Fruit fly (Drosophila melanogaster): ENCODE measurements around the gene Hs3st-B.

Gene Hs3st-B

DNA sequence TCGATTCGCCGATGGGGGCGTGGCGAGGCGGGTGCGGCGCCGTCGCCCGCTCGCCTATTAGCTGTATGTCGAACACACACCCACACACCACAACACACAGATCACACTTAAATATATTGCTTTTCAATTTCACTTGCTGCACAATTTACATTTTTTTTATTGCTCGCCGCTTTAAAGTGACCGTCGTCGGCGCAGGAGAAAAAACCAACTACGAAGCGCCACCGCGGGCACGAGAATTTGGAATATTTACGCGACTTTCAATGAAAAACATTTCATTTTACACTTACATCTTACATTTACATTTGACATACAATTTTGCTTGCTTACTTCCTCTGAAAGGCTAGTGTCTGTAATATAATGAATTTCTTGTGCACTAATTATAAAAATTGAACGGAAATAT lies 12.6 kb downstream of the Hs3st-B start, which contains the start of gene rictor:
TSS of gene rictor (minus strand) at position 170 of the 400 bp plus-strand sequence.
- no peak for TF ChIP-seq usp (GFP tag; optimal IDR thresholded peaks at IDR 0.05)
- TF ChIP-seq Dll (optimal IDR thresholded peaks at IDR 0.05): no peak
- no peak for TF ChIP-seq CG8478 (optimal IDR thresholded peaks at IDR 0.05)
- TF ChIP-seq pan (optimal IDR thresholded peaks at IDR 0.05): no peak
- no peak for TF ChIP-seq EcR (GFP tag; optimal IDR thresholded peaks at IDR 0.05)
- TF ChIP-seq psq (optimal IDR thresholded peaks at IDR 0.05): no peak

- TF ChIP-seq CG8478 (optimal IDR thresholded peaks at IDR 0.05) (no peak), usp (GFP tag; optimal IDR thresholded peaks at IDR 0.05) (no peak), pan (optimal IDR thresholded peaks at IDR 0.05) (no peak), EcR (GFP tag; optimal IDR thresholded peaks at IDR 0.05) (no peak), Dll (optimal IDR thresholded peaks at IDR 0.05) (no peak), psq (optimal IDR thresholded peaks at IDR 0.05) (no peak)
Measured at dm6 chrX:19261528-19262102, 13.2 kb downstream of the Hs3st-B start, which contains the start of gene Vav. Gene Vav, plus strand, starts transcription at chrX:19261820.

- TF ChIP-seq CG8478 (optimal IDR thresholded peaks at IDR 0.05) (no peak), Dll (optimal IDR thresholded peaks at IDR 0.05) (no peak), EcR (GFP tag; optimal IDR thresholded peaks at IDR 0.05) (no peak), psq (optimal IDR thresholded peaks at IDR 0.05) (no peak), pan (optimal IDR thresholded peaks at IDR 0.05) (no peak), usp (GFP tag; optimal IDR thresholded peaks at IDR 0.05) (no peak)
Measured at dm6 chrX:19262553-19262952, 14.1 kb downstream of the Hs3st-B start.

dm6 chrX:19264396-19264795 lies 16.0 kb downstream of the Hs3st-B start:
- TF ChIP-seq usp (GFP tag; optimal IDR thresholded peaks at IDR 0.05) (no peak), pan (optimal IDR thresholded peaks at IDR 0.05) (no peak)

dm6 chrX:19265802-19266479 lies 17.5 kb downstream of the Hs3st-B start:
- TF ChIP-seq usp (GFP tag; optimal IDR thresholded peaks at IDR 0.05) (no peak), psq (optimal IDR thresholded peaks at IDR 0.05) (no peak)

DNA sequence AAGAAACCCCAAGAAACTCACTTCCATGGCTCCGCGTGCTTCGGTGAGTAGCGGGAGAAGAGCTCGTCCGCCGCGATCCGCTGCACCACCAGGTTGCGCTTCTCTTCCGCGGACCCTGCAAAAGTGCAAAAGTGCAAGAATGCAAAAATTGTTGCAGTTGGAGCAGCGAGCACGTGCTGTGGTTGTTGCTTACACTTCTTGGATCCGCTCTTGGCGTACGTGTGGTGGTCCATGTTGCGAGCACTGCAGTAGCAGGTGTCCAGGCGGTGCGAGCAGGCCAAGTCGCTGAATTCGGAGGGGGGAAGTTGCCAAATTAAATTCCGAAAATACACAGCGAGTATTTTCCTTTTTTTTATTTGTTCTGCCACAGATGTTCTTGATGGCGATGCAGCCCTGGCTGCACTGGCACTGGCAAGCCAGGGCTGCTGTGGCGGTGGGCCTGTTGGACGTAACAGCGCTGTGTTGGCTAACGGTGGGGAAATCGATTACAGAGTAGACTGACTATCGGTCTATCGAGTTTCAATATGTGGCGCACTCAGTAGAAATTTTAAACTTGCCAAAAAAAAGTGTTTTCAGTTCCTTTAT lies 20.1 kb downstream of the Hs3st-B start, which contains the start of gene CG8010:
TSS of gene CG8010 (minus strand) at position 413 of the 585 bp plus-strand sequence.
- TF ChIP-seq psq (optimal IDR thresholded peaks at IDR 0.05) (no peak), EcR (GFP tag; optimal IDR thresholded peaks at IDR 0.05) (no peak), Dll (optimal IDR thresholded peaks at IDR 0.05) (no peak)

DNA sequence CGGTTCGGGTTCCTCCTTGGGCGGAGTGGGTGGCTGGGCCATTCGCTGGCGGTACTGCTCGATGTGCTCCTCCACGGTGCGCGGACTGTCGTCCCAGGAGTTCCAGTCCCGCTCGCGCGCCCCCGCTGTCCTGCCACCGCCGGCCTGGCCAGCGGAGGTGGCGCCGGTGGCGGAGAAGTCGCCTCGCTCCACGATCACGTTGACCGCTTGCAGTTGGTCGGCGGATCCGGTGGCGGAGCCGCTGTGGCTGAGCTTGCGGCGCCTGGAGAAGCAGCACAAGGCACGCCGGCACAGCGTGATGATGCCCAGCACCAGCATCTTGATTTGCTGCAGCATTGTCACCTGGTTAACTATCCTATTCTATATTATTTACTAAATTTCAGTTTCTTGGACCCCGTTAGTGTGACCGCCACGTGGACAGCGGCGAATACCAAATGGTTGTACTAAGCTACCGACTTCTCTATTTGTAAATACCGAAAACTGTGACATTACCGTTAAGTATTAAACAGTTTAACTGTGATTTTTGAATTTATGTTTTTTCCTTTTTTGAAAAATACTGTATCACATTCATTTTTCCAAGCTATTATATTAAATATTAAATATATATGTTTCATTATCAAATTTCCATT lies 28.2 kb downstream of the Hs3st-B start, which contains the start of the genes CG32537 and CG32536:
TSS of gene CG32537 (minus strand) at position 51 of the 629 bp plus-strand sequence.
TSS of gene CG32536 (minus strand) at position 410 of the 629 bp plus-strand sequence.
- TF ChIP-seq usp (GFP tag; optimal IDR thresholded peaks at IDR 0.05) (no peak), Dll (optimal IDR thresholded peaks at IDR 0.05) (no peak), CG8478 (optimal IDR thresholded peaks at IDR 0.05) (no peak), pan (optimal IDR thresholded peaks at IDR 0.05) (no peak), psq (optimal IDR thresholded peaks at IDR 0.05) (no peak), EcR (GFP tag; optimal IDR thresholded peaks at IDR 0.05) (no peak)

DNA sequence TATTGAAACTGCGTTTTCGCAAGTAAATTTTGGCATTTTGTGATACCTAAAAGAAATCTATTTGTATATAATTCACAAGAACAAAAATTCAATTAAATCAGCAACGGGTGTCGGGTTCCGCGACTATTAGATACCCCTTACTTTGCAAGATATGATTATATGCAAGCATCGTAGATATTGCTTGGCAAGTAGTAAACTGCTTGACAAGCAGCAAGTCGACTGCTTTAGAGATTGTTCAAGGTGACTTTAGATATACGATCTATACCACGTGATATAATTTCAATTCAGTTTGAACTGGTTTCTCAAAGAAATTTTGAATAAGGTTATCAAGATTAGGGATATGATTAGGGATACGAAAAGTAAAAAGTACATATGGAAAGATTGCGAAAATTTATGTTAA lies 30.0 kb downstream of the Hs3st-B start:
- TF ChIP-seq usp (GFP tag; optimal IDR thresholded peaks at IDR 0.05) (no peak), EcR (GFP tag; optimal IDR thresholded peaks at IDR 0.05) (no peak), Dll (optimal IDR thresholded peaks at IDR 0.05) (no peak), CG8478 (optimal IDR thresholded peaks at IDR 0.05) (no peak), psq (optimal IDR thresholded peaks at IDR 0.05) (no peak), pan (optimal IDR thresholded peaks at IDR 0.05) (no peak)

DNA sequence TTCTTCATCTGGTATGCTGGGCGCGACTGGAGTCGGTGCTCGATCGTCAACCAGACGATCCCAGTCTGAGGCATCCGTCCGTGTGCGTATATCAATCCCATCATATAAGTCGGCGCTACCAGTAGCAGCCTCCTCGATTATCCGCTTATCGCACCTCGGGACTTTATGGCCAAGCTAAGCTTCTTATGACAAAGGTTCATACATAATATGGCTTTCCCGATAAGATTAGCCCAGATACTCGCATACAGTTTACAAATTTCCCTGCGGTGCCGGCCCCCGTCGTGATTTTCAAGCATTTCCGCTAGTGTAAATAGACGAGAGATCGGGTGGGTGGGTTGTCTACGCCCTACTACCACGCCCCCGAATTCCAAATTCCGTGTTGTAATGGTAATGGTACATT lies 31.8 kb downstream of the Hs3st-B start, which contains the start of gene CG8028:
TSS of gene CG8028 (minus strand) at position 101 of the 400 bp plus-strand sequence.
- no peak for TF ChIP-seq CG8478 (optimal IDR thresholded peaks at IDR 0.05)

dm6 chrX:19280685-19281084 lies 32.2 kb downstream of the Hs3st-B start:
- TF ChIP-seq pan (optimal IDR thresholded peaks at IDR 0.05) (no peak), usp (GFP tag; optimal IDR thresholded peaks at IDR 0.05) (no peak), EcR (GFP tag; optimal IDR thresholded peaks at IDR 0.05) (no peak), Dll (optimal IDR thresholded peaks at IDR 0.05) (no peak), psq (optimal IDR thresholded peaks at IDR 0.05) (no peak), CG8478 (optimal IDR thresholded peaks at IDR 0.05) (no peak)

dm6 chrX:19281271-19281670 lies 32.8 kb downstream of the Hs3st-B start:
- no peak for TF ChIP-seq EcR (GFP tag; optimal IDR thresholded peaks at IDR 0.05)
- no peak for TF ChIP-seq CG8478 (optimal IDR thresholded peaks at IDR 0.05)
- no peak for TF ChIP-seq usp (GFP tag; optimal IDR thresholded peaks at IDR 0.05)
- TF ChIP-seq Dll (optimal IDR thresholded peaks at IDR 0.05): no peak
- TF ChIP-seq pan (optimal IDR thresholded peaks at IDR 0.05): no peak
- no peak for TF ChIP-seq psq (optimal IDR thresholded peaks at IDR 0.05)

dm6 chrX:19285441-19285840 lies 37.0 kb downstream of the Hs3st-B start:
- TF ChIP-seq usp (GFP tag; optimal IDR thresholded peaks at IDR 0.05) (no peak), CG8478 (optimal IDR thresholded peaks at IDR 0.05) (no peak), Dll (optimal IDR thresholded peaks at IDR 0.05) (no peak), EcR (GFP tag; optimal IDR thresholded peaks at IDR 0.05) (no peak), psq (optimal IDR thresholded peaks at IDR 0.05) (no peak), pan (optimal IDR thresholded peaks at IDR 0.05) (no peak)
